Fruit fly (Drosophila melanogaster): ENCODE measurements around the gene Cyp12c1.

Gene Cyp12c1

DNA sequence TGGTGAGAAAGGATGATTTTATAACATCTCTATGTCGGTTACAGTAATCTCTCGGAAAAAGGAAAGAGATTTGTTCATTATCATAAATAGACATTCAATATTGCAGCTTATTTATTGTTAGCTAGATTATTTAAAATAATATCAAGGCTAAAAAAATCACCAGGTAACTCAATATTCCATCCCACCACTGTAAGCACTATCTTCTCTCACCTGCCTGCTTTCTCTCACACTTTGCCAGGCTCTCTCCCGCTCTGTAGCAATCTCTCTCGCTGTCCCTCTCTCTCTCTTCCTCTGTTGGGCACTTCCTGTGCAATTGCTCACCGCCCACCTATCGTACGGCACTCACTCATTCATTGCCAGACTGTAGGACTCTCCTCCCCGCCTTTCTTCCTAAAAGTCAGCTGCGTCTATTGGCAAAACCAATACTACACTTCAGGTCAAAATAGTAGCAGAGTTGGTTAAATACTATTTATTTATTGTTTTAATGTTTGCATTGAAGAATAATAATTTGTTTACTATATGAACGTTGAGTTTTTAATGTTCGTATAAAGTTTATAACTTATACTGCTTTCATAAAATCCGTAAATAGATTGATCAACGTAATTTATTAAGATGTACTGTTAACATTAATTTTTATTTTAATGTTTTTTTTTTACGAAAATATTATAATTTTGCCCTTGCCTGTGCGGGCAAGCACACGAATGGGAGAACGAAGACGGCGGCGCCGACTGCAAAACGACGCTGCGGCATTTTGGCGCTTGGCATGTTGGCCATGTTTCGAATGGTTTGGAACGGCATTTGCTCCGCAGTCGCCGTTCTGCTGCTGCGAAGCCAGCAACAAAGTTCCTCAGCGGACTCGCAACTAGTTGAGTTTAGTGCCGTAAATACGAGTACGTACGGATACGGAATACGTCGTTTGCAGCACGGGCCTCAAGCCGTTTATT, 45.3 kb downstream of the Cyp12c1 start (continued):
- TF ChIP-seq CG17186 (GFP tag; optimal IDR thresholded peaks at IDR 0.05), result peak; percentile 35
- peak; percentile 98 for TF ChIP-seq CG10366 (GFP tag; IDR thresholded peaks at IDR 0.05)
- TF ChIP-seq stc (GFP tag; IDR thresholded peaks at IDR 0.05), result peak; percentile 97
- peak; percentile 83 for TF ChIP-seq nau (GFP tag; optimal IDR thresholded peaks at IDR 0.05)
- TF ChIP-seq NC2β (GFP tag; optimal IDR thresholded peaks at IDR 0.05), result peak; percentile 87
- TF ChIP-seq CG8944 (GFP tag; optimal IDR thresholded peaks at IDR 0.05), result peak; percentile 91
- TF ChIP-seq tll (GFP tag; optimal IDR thresholded peaks at IDR 0.05), result no peak
- TF ChIP-seq CG17361 (GFP tag; IDR thresholded peaks at IDR 0.05), result peak; percentile 96
- peak; percentile 97 for TF ChIP-seq E2f1 (GFP tag; IDR thresholded peaks at IDR 0.05)
- peak; percentile 53 for TF ChIP-seq fd64A (GFP tag; optimal IDR thresholded peaks at IDR 0.05)
- TF ChIP-seq lola (GFP tag; optimal IDR thresholded peaks at IDR 0.05), result peak in 1 of 3 experiments; percentile 69
- peak; percentile 87 for TF ChIP-seq zfh2 (GFP tag; optimal IDR thresholded peaks at IDR 0.05)
- TF ChIP-seq CG8359 (GFP tag; optimal IDR thresholded peaks at IDR 0.05; ENCODE audit: borderline replicate concordance), result peak; percentile 48
- no peak for TF ChIP-seq Stat92E (GFP tag; optimal IDR thresholded peaks at IDR 0.05)
- no peak; the same call in 2 of the 3 replicates for TF ChIP-seq CG34224 (GFP tag; IDR thresholded peaks at IDR 0.05; ENCODE audit: partially characterized antibody)
- TF ChIP-seq CoRest (tag; optimal IDR thresholded peaks at IDR 0.05), result peak; percentile 93
- TF ChIP-seq CG9876 (GFP tag; optimal IDR thresholded peaks at IDR 0.05), result peak; percentile 91
- TF ChIP-seq knrl (GFP tag; IDR thresholded peaks at IDR 0.05; ENCODE audit: partially characterized antibody), result no peak
- TF ChIP-seq toy (GFP tag; IDR thresholded peaks at IDR 0.05), result peak; percentile 97
- TF ChIP-seq bab2 (GFP tag; optimal IDR thresholded peaks at IDR 0.05), result peak; percentile 95
- peak; percentile 93 for TF ChIP-seq dmrt99B (tag; optimal IDR thresholded peaks at IDR 0.05)
- TF ChIP-seq bsh (GFP tag; optimal IDR thresholded peaks at IDR 0.05), result peak; percentile 73 to 85
- TF ChIP-seq fd102C (GFP tag; optimal IDR thresholded peaks at IDR 0.05), result no peak
- peak; percentile 97 for TF ChIP-seq lmd (GFP tag; IDR thresholded peaks at IDR 0.05)
- TF ChIP-seq CG11247 (GFP tag; IDR thresholded peaks at IDR 0.05), result peak; percentile 99
- TF ChIP-seq fu2 (GFP tag; optimal IDR thresholded peaks at IDR 0.05), result peak; percentile 95
- peak; percentile 95 for TF ChIP-seq Xbp1 (GFP tag; optimal IDR thresholded peaks at IDR 0.05)
- TF ChIP-seq Usf (GFP tag; optimal IDR thresholded peaks at IDR 0.05), result peak; percentile 67
- TF ChIP-seq dmrt11E (tag; optimal IDR thresholded peaks at IDR 0.05), result peak; percentile 61
- no peak; the same call in 1 of the 2 replicates for TF ChIP-seq Dref (GFP tag; IDR thresholded peaks at IDR 0.05)
- TF ChIP-seq CG34376 (GFP tag; optimal IDR thresholded peaks at IDR 0.05), result peak; percentile 81
- peak; percentile 78 for TF ChIP-seq her (GFP tag; optimal IDR thresholded peaks at IDR 0.05)
- peak; percentile 88 for TF ChIP-seq gt (GFP tag; IDR thresholded peaks at IDR 0.05)
- TF ChIP-seq cato (GFP tag; optimal IDR thresholded peaks at IDR 0.05; ENCODE audit: borderline replicate concordance), result peak; percentile 74
- peak in 1 of 2 experiments; percentile 86 for TF ChIP-seq Hr78 (GFP tag; optimal IDR thresholded peaks at IDR 0.05)
- TF ChIP-seq CG4360 (GFP tag; IDR thresholded peaks at IDR 0.05), result peak; percentile 74
- TF ChIP-seq tio (GFP tag; optimal IDR thresholded peaks at IDR 0.05), result peak; percentile 75
- peak; percentile 95 for TF ChIP-seq CG14050 (GFP tag; IDR thresholded peaks at IDR 0.05)
- TF ChIP-seq fd96Cb (tag; optimal IDR thresholded peaks at IDR 0.05), result peak; percentile 84
- TF ChIP-seq CG11560 (tag; IDR thresholded peaks at IDR 0.05), result peak; percentile 92
- peak in 1 of 2 experiments; percentile 92 for TF ChIP-seq eve (GFP tag; optimal IDR thresholded peaks at IDR 0.05)
- peak; percentile 96 for TF ChIP-seq lilli (GFP tag; optimal IDR thresholded peaks at IDR 0.05)
- peak; percentile 96 for TF ChIP-seq CG9215 (GFP tag; IDR thresholded peaks at IDR 0.05)
- peak; percentile 97 for TF ChIP-seq CG7372 (GFP tag; IDR thresholded peaks at IDR 0.05)
- TF ChIP-seq pnt (GFP tag; optimal IDR thresholded peaks at IDR 0.05), result peak; percentile 75
- peak; percentile 81 for TF ChIP-seq Abd-B (GFP tag; optimal IDR thresholded peaks at IDR 0.05)
- TF ChIP-seq CG9437 (GFP tag; optimal IDR thresholded peaks at IDR 0.05), result peak; percentile 87

Data from whole organism, embryonic.